Fruit fly (Drosophila melanogaster) whole organism, wandering third instar larva: Measurements from ENCODE around the gene CREG.

Experiments
- CG32264 ChIP-seq: fragments of 200-800 bp; sonication (Bioruptor generic); optimal IDR thresholded peaks from 2 replicates; lab custom pipeline; 2016; ENCODE audit warnings: missing biosample characterization, missing genetic modification characterization
- CG9705 ChIP-seq: fragments of 200-800 bp; sonication (Bioruptor generic); optimal IDR thresholded peaks from 2 replicates; lab custom pipeline; 2018; ENCODE audit warnings: missing biosample characterization, mild to moderate bottlenecking, missing genetic modification characterization
- CrebA ChIP-seq: fragments of 200-800 bp; sonication (Bioruptor generic); optimal IDR thresholded peaks from 2 replicates; lab custom pipeline; 2016; ENCODE audit warnings: missing biosample characterization, mild to moderate bottlenecking, missing genetic modification characterization, borderline replicate concordance
- Dif ChIP-seq: fragments of 200-275, 200-300 bp; sonication (Bioruptor generic); optimal IDR thresholded peaks from 2 replicates; lab custom pipeline; 2018; ENCODE audit warnings: missing biosample characterization, missing genetic modification characterization; ENCODE audit not compliant: partially characterized antibody
- GATAd ChIP-seq: sonication (Bioruptor generic); optimal IDR thresholded peaks from 2 replicates; lab custom pipeline; 2016; ENCODE audit warnings: missing biosample characterization, missing genetic modification characterization
- HLH106 ChIP-seq: fragments of 200-800 bp; optimal IDR thresholded peaks from 3 replicates; lab custom pipeline; 2019; ENCODE audit warnings: missing biosample characterization, mild to moderate bottlenecking, missing genetic modification characterization, moderate library complexity
- Hnf4 ChIP-seq: fragments of 200-800 bp; sonication (Bioruptor generic); optimal IDR thresholded peaks from 2 replicates; lab custom pipeline; 2016; ENCODE audit warnings: missing biosample characterization, mild to moderate bottlenecking, missing genetic modification characterization
- Hr83 ChIP-seq: fragments of 200-300 bp; sonication (Bioruptor generic); optimal IDR thresholded peaks from 2 replicates; lab custom pipeline; 2016; ENCODE audit warnings: missing biosample characterization, mild to moderate bottlenecking, missing genetic modification characterization, moderate library complexity; ENCODE audit not compliant: poor library complexity, severe bottlenecking
- Mio ChIP-seq: sonication (Bioruptor generic); optimal IDR thresholded peaks from 2 replicates; lab custom pipeline; 2016; ENCODE audit warnings: missing biosample characterization, missing genetic modification characterization
- Myc ChIP-seq: fragments of >200 bp; optimal IDR thresholded peaks from 2 replicates; lab custom pipeline; 2017
- OdsH ChIP-seq: fragments of 200-800 bp; sonication (Bioruptor generic); optimal IDR thresholded peaks from 2 replicates; lab custom pipeline; 2016; ENCODE audit warnings: missing biosample characterization, mild to moderate bottlenecking, missing genetic modification characterization
- Rel ChIP-seq, 2 experiments: fragments of 200-800 bp; sonication (Bioruptor generic) in 1 of 2; optimal IDR thresholded peaks; 2 replicates in 1 of 2; 3 replicates in 1 of 2; lab custom pipeline; 2016 to 2019; ENCODE audit warnings: mild to moderate bottlenecking in 2 of 2, missing biosample characterization in 2 of 2, missing genetic modification characterization in 2 of 2, moderate library complexity in 1 of 2
- Vsx2 ChIP-seq: fragments of 200-300, 225-300 bp; sonication (Bioruptor generic); optimal IDR thresholded peaks from 2 replicates; lab custom pipeline; 2018; ENCODE audit warnings: missing biosample characterization, missing genetic modification characterization; ENCODE audit not compliant: partially characterized antibody
- br ChIP-seq: fragments of 200-800 bp; sonication (Bioruptor generic); optimal IDR thresholded peaks from 2 replicates; lab custom pipeline; 2016; ENCODE audit warnings: missing biosample characterization, missing genetic modification characterization
- brk ChIP-seq: fragments of 200-800 bp; sonication (Bioruptor generic); optimal IDR thresholded peaks from 2 replicates; lab custom pipeline; 2016; ENCODE audit warnings: missing biosample characterization, mild to moderate bottlenecking, missing genetic modification characterization
- dl ChIP-seq, 2 experiments: fragments of 175-275, 200-275 bp in 1 of 2; fragments of 200-275 bp in 1 of 2; sonication (Bioruptor generic); optimal IDR thresholded peaks; lab custom pipeline; 2018; ENCODE audit warnings: mild to moderate bottlenecking in 2 of 2, missing biosample characterization in 2 of 2, missing genetic modification characterization in 2 of 2, moderate library complexity in 2 of 2; ENCODE audit not compliant: partially characterized antibody in 2 of 2, insufficient read depth in 1 of 2
- foxo ChIP-seq, 2 experiments: fragments of 200-800 bp; sonication (Bioruptor generic); optimal IDR thresholded peaks; 2 replicates in 1 of 2; 3 replicates in 1 of 2; lab custom pipeline; 2016 to 2017; ENCODE audit warnings: missing biosample characterization in 2 of 2, missing genetic modification characterization in 2 of 2
- h ChIP-seq: fragments of 200-800 bp; sonication (Bioruptor generic); optimal IDR thresholded peaks from 3 replicates; lab custom pipeline; 2016; ENCODE audit warnings: missing biosample characterization, mild to moderate bottlenecking, missing genetic modification characterization
- lola ChIP-seq: fragments of >200 bp; optimal IDR thresholded peaks from 2 replicates; lab custom pipeline; 2017; ENCODE audit warnings: missing biosample characterization, missing genetic modification characterization
- pan ChIP-seq: fragments of >200 bp; optimal IDR thresholded peaks from 2 replicates; lab custom pipeline; 2017
- psq ChIP-seq: fragments of 200-800 bp; sonication (Bioruptor generic); optimal IDR thresholded peaks from 3 replicates; lab custom pipeline; 2017; ENCODE audit warnings: missing biosample characterization, mild to moderate bottlenecking, missing genetic modification characterization, moderate library complexity
- rgr ChIP-seq: fragments of 200-800 bp; sonication (Bioruptor generic); optimal IDR thresholded peaks from 3 replicates; lab custom pipeline; 2016; ENCODE audit warnings: missing biosample characterization, mild to moderate bottlenecking, missing genetic modification characterization
- sage ChIP-seq: fragments of 200-800 bp; sonication (Bioruptor generic); optimal IDR thresholded peaks from 2 replicates; lab custom pipeline; 2016; ENCODE audit warnings: missing biosample characterization, mild to moderate bottlenecking, missing genetic modification characterization
- sv ChIP-seq: fragments of 200-800 bp; sonication (Bioruptor generic); optimal IDR thresholded peaks from 3 replicates; lab custom pipeline; 2016; ENCODE audit warnings: missing biosample characterization, missing genetic modification characterization
- tai ChIP-seq: sonication (Bioruptor generic); optimal IDR thresholded peaks from 2 replicates; lab custom pipeline; 2016; ENCODE audit warnings: missing biosample characterization, missing genetic modification characterization
- usp ChIP-seq: fragments of >200 bp; optimal IDR thresholded peaks from 2 replicates; lab custom pipeline; 2017; ENCODE audit warnings: missing biosample characterization, missing genetic modification characterization

Gene CREG

DNA sequence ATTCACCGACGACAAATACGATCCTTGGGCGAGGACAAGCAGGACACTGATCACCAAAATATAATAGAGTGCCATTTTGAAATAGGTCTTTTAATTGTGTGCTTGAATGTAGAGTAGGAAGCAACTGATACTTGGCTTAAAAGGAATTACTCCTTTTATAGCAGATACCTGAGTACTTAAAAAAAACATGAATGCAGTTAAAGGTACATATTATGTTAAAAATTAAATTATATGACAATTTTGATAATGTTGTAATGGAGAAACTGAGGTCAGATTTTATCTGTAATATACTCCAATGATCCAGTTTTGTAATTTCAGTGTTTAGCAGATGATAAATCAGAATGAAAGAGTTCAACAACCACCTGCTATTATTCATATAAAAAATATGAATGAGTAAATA, 27.7 kb upstream of the CREG start, which contains the start of gene CG14332:
Gene CG14332, minus strand, starts transcription at position 101 of the 400 bp plus-strand sequence.
- TF ChIP-seq HLH106 (tag; lab: Kevin White, UChicago) (no peak), dl (GFP tag; optimal IDR thresholded peaks at IDR 0.05; lab: Kevin White, UChicago; ENCODE audit: insufficient read depth in 1 of 2, partially characterized antibody in 2 of 2) (no peak), br (GFP tag; lab: Kevin White, UChicago) (no peak)

dm6 chr3R:17420338-17420737, 25.9 kb upstream of the CREG start, which contains the start of gene CG42835:
TSS of gene CG42835 (plus strand) at chr3R:17420638.
- TF ChIP-seq CrebA (GFP tag; lab: Kevin White, UChicago) (no peak), brk (no peak), h (GFP tag; lab: Kevin White, UChicago) (no peak), sv (no peak), OdsH (GFP tag; lab: Kevin White, UChicago) (no peak), pan (lab: Kevin White, UChicago) (no peak), HLH106 (tag; lab: Kevin White, UChicago) (no peak), dl (GFP tag; optimal IDR thresholded peaks at IDR 0.05; lab: Kevin White, UChicago; ENCODE audit: insufficient read depth in 1 of 2, partially characterized antibody in 2 of 2) (no peak)

DNA sequence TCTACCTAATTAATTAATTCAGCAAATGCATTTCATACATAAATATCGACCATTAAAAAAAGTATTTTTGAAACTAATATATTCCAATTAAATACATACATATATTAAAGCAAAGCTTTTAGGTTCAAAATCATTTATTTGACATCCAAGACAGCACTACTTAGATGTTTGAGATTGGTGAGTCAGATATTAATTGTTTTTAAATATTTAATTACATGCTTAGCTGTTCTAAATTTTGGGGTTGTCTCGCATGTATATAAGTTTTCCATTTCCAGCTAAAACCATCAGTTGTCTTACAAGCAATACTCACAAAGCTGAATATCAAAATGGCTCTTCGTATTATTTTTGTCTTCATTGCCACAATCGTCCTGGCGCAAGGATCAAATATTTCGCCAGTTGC, 24.0 kb upstream of the CREG start, which contains the start of gene CG42834:
Gene CG42834, plus strand, starts transcription at position 301 of the 400 bp plus-strand sequence.
- TF ChIP-seq brk = no peak
- TF ChIP-seq lola (GFP tag; lab: Kevin White, UChicago) = no peak
- TF ChIP-seq foxo (GFP tag; optimal IDR thresholded peaks at IDR 0.05; lab: Kevin White, UChicago) = no peak
- TF ChIP-seq Rel (GFP tag; optimal IDR thresholded peaks at IDR 0.05; lab: Kevin White, UChicago) = no peak
- TF ChIP-seq Rel (tag; optimal IDR thresholded peaks at IDR 0.05; lab: Kevin White, UChicago) = no peak
- no peak for TF ChIP-seq Hr83 (GFP tag; lab: Kevin White, UChicago)

DNA sequence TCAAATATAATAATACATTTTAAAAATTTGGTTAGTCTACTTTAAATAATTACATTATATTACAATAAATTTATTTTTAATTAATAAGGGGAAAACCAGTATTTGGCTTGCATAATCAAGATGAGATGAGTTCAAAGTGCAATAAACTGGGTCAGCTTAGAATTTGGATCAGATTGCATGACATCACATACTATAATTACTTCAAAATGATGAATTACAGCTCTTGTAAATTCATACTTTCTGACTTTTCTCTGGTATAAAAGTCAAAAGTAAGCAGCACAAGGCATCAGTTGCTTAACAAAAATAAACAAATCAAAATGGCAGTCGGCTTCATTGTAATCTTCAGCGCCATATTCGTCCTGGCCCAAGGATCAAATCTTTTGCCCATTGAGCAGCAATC, 22.7 kb upstream of the CREG start, which contains the start of gene CG33333:
Gene CG33333, plus strand, starts transcription at position 301 of the 400 bp plus-strand sequence.
- TF ChIP-seq Dif (GFP tag; lab: Kevin White, UChicago) (no peak), rgr (GFP tag; lab: Kevin White, UChicago) (no peak)

DNA sequence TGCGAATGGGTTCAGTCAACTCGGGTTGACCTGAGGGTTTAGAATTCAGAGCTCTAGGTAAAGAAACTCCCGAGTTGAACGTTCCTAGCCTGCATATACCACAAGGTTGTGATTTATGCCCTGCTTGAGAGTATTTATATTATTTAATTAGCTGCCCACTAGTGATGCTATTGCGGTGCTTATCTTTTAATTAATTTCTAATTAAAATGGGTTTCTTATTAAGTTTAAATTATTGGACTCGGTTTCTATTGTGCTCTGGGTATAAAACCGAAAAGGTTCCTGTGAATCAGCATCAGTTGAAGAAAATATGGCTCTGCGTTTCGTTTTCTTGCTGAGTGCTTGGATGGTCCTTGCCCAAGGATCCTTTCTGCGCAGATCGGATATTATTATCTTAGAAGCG, 21.0 kb upstream of the CREG start, which contains the start of gene CG5866:
Gene CG5866, plus strand, starts transcription at position 301 of the 400 bp plus-strand sequence.
- no peak for TF ChIP-seq Vsx2
- no peak for TF ChIP-seq Myc
- TF ChIP-seq CrebA (GFP tag; lab: Kevin White, UChicago) = no peak
- TF ChIP-seq Hnf4 (GFP tag; lab: Kevin White, UChicago) = no peak
- no peak for TF ChIP-seq OdsH (GFP tag; lab: Kevin White, UChicago)
- no peak for TF ChIP-seq dl (GFP tag; optimal IDR thresholded peaks at IDR 0.05; lab: Kevin White, UChicago; ENCODE audit: insufficient read depth in 1 of 2, partially characterized antibody in 2 of 2)
- TF ChIP-seq GATAd (GFP tag; lab: Kevin White, UChicago) = no peak
- no peak for TF ChIP-seq usp (GFP tag; lab: Kevin White, UChicago)
- TF ChIP-seq CG32264 (GFP tag; lab: Kevin White, UChicago) = no peak
- no peak for TF ChIP-seq sage (GFP tag; lab: Kevin White, UChicago)
- TF ChIP-seq CG9705 (GFP tag; lab: Kevin White, UChicago) = no peak
- no peak for TF ChIP-seq Mio (GFP tag; lab: Kevin White, UChicago)

DNA sequence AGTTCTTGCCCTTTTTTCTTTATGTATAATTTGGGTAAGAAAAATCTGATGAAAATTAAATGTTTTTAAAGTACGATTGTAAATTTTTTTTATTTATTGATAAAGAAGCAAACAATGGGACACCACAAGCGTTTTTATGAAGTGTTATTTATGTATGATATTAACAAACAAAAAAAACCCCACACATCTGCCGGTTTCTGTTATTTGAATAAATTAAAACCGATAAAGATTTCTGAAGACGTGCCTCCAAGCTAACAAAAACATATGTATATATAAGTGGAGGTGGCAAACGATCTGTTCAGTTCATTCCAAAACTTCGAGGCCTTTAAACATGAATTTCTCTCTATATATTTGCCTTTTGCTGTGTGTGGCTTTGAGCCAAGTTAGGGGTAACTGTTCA, 19.2 kb upstream of the CREG start, which contains the start of gene CG42822:
Gene CG42822, plus strand, starts transcription at position 301 of the 400 bp plus-strand sequence.
- TF ChIP-seq tai (GFP tag; lab: Kevin White, UChicago) (no peak), psq (no peak)
